Worm (Caenorhabditis elegans): ENCODE data around the gene C34D4.10.

DNA sequence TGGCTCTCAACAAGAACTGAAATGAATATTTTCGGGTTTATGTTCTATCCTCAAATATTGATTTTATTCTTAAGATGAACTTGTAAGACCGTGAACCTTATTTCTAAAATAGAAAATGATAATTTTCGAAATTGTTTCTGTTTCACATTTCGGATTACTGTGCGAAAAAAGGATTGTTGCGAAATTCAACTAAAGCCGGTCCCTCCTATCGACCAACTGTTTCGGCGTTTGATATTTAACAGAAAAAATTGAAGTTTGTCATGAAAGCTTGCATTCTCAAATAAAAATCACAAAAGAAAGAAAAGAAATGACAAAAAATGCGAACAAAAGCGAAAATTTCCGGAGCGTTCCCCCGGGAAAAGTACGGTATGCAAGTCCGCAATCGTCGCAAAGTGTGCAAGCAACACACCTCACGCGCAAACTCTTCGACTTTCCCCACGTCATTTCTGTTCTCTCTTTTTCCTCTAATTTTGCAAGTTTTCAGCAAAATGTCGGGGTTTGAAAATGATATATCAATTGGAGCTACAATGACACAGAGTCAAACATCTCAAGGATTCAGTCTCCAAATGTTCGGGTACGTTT lies 27.9 kb upstream of the C34D4.10 start, which contains the start of gene C34D4.4:
- TF ChIP-seq flt-1 (GFP tag; IDR thresholded peaks at IDR 0.05): no peak
- no peak for TF ChIP-seq klf-2 (GFP tag; conservative IDR thresholded peaks at IDR 0.05)
- TF ChIP-seq cog-1 (tag; optimal IDR thresholded peaks at IDR 0.05): no peak
- no peak for TF ChIP-seq ztf-23 (GFP tag; IDR thresholded peaks at IDR 0.05)
- TF ChIP-seq tab-1 (GFP tag; IDR thresholded peaks at IDR 0.05): no peak
